Worm (Caenorhabditis elegans) whole organism, L1 larva: Measurements from ENCODE around the gene best-17.

Source experiments
- C16A3.4 ChIP-seq: fragments of 150-350 bp; optimal IDR thresholded peaks from 2 replicates; lab custom pipeline; 2014; ENCODE audit warnings: missing biosample characterization, missing genetic modification characterization
- F16B12.6 ChIP-seq: fragments of 150-350 bp; optimal IDR thresholded peaks from 2 replicates; lab custom pipeline; 2014; ENCODE audit warnings: missing biosample characterization, missing genetic modification characterization
- ama-1 ChIP-seq: fragments of 150-350 bp; optimal IDR thresholded peaks from 2 replicates; lab custom pipeline; 2014
- blmp-1 ChIP-seq: fragments of 150-350 bp; optimal IDR thresholded peaks from 2 replicates; lab custom pipeline; 2014; ENCODE audit warnings: missing biosample characterization, missing genetic modification characterization
- ceh-63 ChIP-seq: fragments of 200-800 bp; sonication (Bioruptor generic); optimal IDR thresholded peaks from 2 replicates; lab custom pipeline; 2018; ENCODE audit warnings: mild to moderate bottlenecking, missing genetic modification characterization, missing compliant biosample characterization
- ceh-90 ChIP-seq: sonication (generic microtip); optimal IDR thresholded peaks from 2 replicates; lab custom pipeline; 2016; ENCODE audit warnings: missing genetic modification characterization, missing compliant biosample characterization
- ces-1 ChIP-seq: fragments of 150-350 bp; optimal IDR thresholded peaks from 2 replicates; lab custom pipeline; 2014; ENCODE audit warnings: missing biosample characterization, missing genetic modification reagents, missing genetic modification characterization
- dpl-1 ChIP-seq, 3 experiments: fragments of 150-350 bp in 2 of 3; sonication (generic microtip) in 1 of 3; optimal IDR thresholded peaks; 2 replicates each; lab custom pipeline; 2014 to 2017; ENCODE audit warnings: missing biosample characterization in 3 of 3, missing genetic modification characterization in 3 of 3, missing genetic modification reagents in 3 of 3
- egl-27 ChIP-seq, 2 experiments: fragments of 150-350 bp in 1 of 2; sonication (generic microtip); optimal IDR thresholded peaks; 3 replicates each; lab custom pipeline; 2017 to 2018; ENCODE audit warnings: missing biosample characterization in 2 of 2, missing genetic modification characterization in 2 of 2, missing genetic modification reagents in 2 of 2
- elt-2 ChIP-seq: sonication (generic microtip); optimal IDR thresholded peaks from 2 replicates; lab custom pipeline; 2016; ENCODE audit warnings: missing genetic modification characterization, mild to moderate bottlenecking, inconsistent platforms, missing compliant biosample characterization, missing genetic modification reagents
- elt-3 ChIP-seq, 6 experiments: fragments of 150-350 bp in 1 of 6; sonication (generic microtip); optimal IDR thresholded peaks; 2 replicates each; lab custom pipeline; 2017 to 2018; ENCODE audit warnings: missing biosample characterization in 6 of 6, missing genetic modification characterization in 6 of 6, inconsistent platforms in 1 of 6
- ets-5 ChIP-seq: fragments of 200-800 bp; sonication (Bioruptor generic); IDR thresholded peaks from 2 replicates; pipeline ENCODE4 v1.3.6; 2022; ENCODE audit warnings: missing genetic modification characterization, missing compliant biosample characterization
- fkh-4 ChIP-seq: sonication (generic microtip); optimal IDR thresholded peaks from 2 replicates; lab custom pipeline; 2016; ENCODE audit warnings: missing compliant biosample characterization, missing genetic modification characterization, borderline replicate concordance
- fos-1 ChIP-seq: fragments of 150-350 bp; optimal IDR thresholded peaks from 2 replicates; lab custom pipeline; 2014; ENCODE audit warnings: missing biosample characterization, missing genetic modification characterization
- hlh-17 ChIP-seq: fragments of 200-800 bp; sonication (Bioruptor generic); optimal IDR thresholded peaks from 2 replicates; lab custom pipeline; 2018; ENCODE audit warnings: missing genetic modification characterization, mild to moderate bottlenecking, missing compliant biosample characterization, moderate library complexity, borderline replicate concordance
- hpl-2 ChIP-seq: fragments of 150-350 bp; optimal IDR thresholded peaks from 2 replicates; lab custom pipeline; 2014; ENCODE audit warnings: missing biosample characterization, missing genetic modification reagents, missing genetic modification characterization
- irx-1 ChIP-seq: sonication (generic microtip); optimal IDR thresholded peaks from 2 replicates; lab custom pipeline; 2016; ENCODE audit warnings: missing genetic modification characterization, missing compliant biosample characterization
- lin-13 ChIP-seq: fragments of 150-350 bp; optimal IDR thresholded peaks from 2 replicates; lab custom pipeline; 2014; ENCODE audit warnings: missing biosample characterization, missing genetic modification reagents, missing genetic modification characterization
- lin-14 ChIP-seq: fragments of 200-800 bp; sonication (Bioruptor generic); optimal IDR thresholded peaks from 2 replicates; lab custom pipeline; 2018; ENCODE audit warnings: mild to moderate bottlenecking, missing genetic modification characterization, moderate library complexity, missing compliant biosample characterization
- mdl-1 ChIP-seq, 2 experiments: fragments of 150-350 bp; optimal IDR thresholded peaks; 2 replicates each; lab custom pipeline; 2014 to 2017; ENCODE audit warnings: missing biosample characterization in 2 of 2, missing genetic modification characterization in 2 of 2, inconsistent platforms in 1 of 2
- mef-2 ChIP-seq: fragments of 150-350 bp; optimal IDR thresholded peaks from 2 replicates; lab custom pipeline; 2014; ENCODE audit warnings: missing biosample characterization, missing genetic modification characterization
- nhr-11 ChIP-seq: fragments of 150-350 bp; optimal IDR thresholded peaks from 2 replicates; lab custom pipeline; 2014; ENCODE audit warnings: missing biosample characterization, missing genetic modification characterization
- nhr-12 ChIP-seq: sonication (generic microtip); optimal IDR thresholded peaks from 2 replicates; lab custom pipeline; 2017; ENCODE audit warnings: missing biosample characterization, missing genetic modification characterization
- nhr-19 ChIP-seq: fragments of 200-800 bp; sonication (Bioruptor generic); conservative IDR thresholded peaks from 2 replicates; pipeline ENCODE4 v1.3.6; 2022; ENCODE audit warnings: missing genetic modification characterization, missing compliant biosample characterization
- nhr-20 ChIP-seq: sonication (generic microtip); optimal IDR thresholded peaks from 2 replicates; lab custom pipeline; 2016; ENCODE audit warnings: mild to moderate bottlenecking, missing genetic modification characterization, missing compliant biosample characterization
- nhr-71 ChIP-seq: sonication (generic microtip); optimal IDR thresholded peaks from 2 replicates; lab custom pipeline; 2016; ENCODE audit warnings: mild to moderate bottlenecking, missing genetic modification characterization, moderate library complexity, missing compliant biosample characterization
- nhr-76 ChIP-seq: sonication (generic microtip); optimal IDR thresholded peaks from 2 replicates; lab custom pipeline; 2017; ENCODE audit warnings: missing biosample characterization, missing genetic modification characterization
- nhr-84 ChIP-seq: sonication (generic microtip); optimal IDR thresholded peaks from 2 replicates; lab custom pipeline; 2017; ENCODE audit warnings: missing biosample characterization, missing genetic modification characterization
- nhr-85 ChIP-seq: sonication (generic microtip); peaks from one replicate; lab custom pipeline; 2016; ENCODE audit warnings: missing genetic modification characterization, inconsistent platforms, missing compliant biosample characterization
- pag-3 ChIP-seq: sonication (generic microtip); optimal IDR thresholded peaks from 2 replicates; lab custom pipeline; 2017; ENCODE audit warnings: missing genetic modification characterization, mild to moderate bottlenecking, missing compliant biosample characterization, antibody characterized with exemption, borderline replicate concordance; ENCODE audit not compliant: insufficient read depth
- pax-3 ChIP-seq: fragments of 200-800 bp; sonication (Bioruptor generic); optimal IDR thresholded peaks from 2 replicates; lab custom pipeline; 2018; ENCODE audit warnings: mild to moderate bottlenecking, missing genetic modification characterization, moderate library complexity, missing compliant biosample characterization
- skn-1 ChIP-seq: fragments of 150-350 bp; optimal IDR thresholded peaks from 2 replicates; lab custom pipeline; 2014; ENCODE audit warnings: missing biosample characterization, missing genetic modification characterization
- snu-23 ChIP-seq: sonication (generic microtip); optimal IDR thresholded peaks from 2 replicates; lab custom pipeline; 2016; ENCODE audit warnings: missing genetic modification characterization, missing compliant biosample characterization
- sox-4 ChIP-seq: sonication (generic microtip); optimal IDR thresholded peaks from 2 replicates; lab custom pipeline; 2016; ENCODE audit warnings: missing genetic modification characterization, missing compliant biosample characterization
- tlp-1 ChIP-seq: fragments of 150-350 bp; optimal IDR thresholded peaks from 2 replicates; lab custom pipeline; 2014; ENCODE audit warnings: missing biosample characterization, missing genetic modification characterization
- unc-30 ChIP-seq: sonication (generic microtip); optimal IDR thresholded peaks from 2 replicates; lab custom pipeline; 2017; ENCODE audit warnings: missing biosample characterization, missing genetic modification characterization
- vab-15 ChIP-seq: sonication (generic microtip); optimal IDR thresholded peaks from 2 replicates; lab custom pipeline; 2017; ENCODE audit warnings: missing genotype, mild to moderate bottlenecking, missing genetic modification characterization, missing compliant biosample characterization
- xbp-1 ChIP-seq: sonication (generic microtip); optimal IDR thresholded peaks from 2 replicates; lab custom pipeline; 2016; ENCODE audit warnings: missing genetic modification characterization, missing compliant biosample characterization
- zip-4 ChIP-seq: fragments of 200-800 bp; sonication (Bioruptor generic); optimal IDR thresholded peaks from 2 replicates; lab custom pipeline; 2018; ENCODE audit warnings: mild to moderate bottlenecking, missing genetic modification characterization, moderate library complexity, missing compliant biosample characterization

Gene best-17

DNA sequence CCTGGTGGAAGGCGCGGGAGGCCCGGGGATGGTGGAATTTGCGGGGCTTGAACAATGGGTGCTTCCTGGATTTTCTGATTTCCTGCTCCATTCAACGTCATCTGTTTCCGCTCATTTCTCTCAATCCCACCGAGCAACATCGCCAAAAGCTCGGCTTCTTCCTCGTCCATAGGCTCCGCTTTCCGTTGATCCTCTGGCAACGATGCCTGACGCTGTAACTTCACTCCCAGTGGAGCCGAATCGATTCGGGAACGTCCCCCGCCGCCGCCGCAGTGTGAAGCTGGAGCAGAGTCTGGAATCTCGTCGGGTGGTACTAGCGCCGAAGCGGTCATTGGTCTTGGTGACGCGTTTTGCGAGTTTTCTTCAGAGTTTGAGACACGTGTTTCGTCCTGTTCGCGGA, 14.0 kb downstream of the best-17 start:
- TF ChIP-seq hlh-17: no peak
- no peak for TF ChIP-seq irx-1
- TF ChIP-seq mdl-1 (tag; optimal IDR thresholded peaks at IDR 0.05; lab: Kevin White, UChicago): no peak
- TF ChIP-seq egl-27 (tag; optimal IDR thresholded peaks at IDR 0.05; lab: Kevin White, UChicago): no peak
- TF ChIP-seq nhr-19 (GFP tag; lab: Robert Waterston, UW): no peak
- no peak for TF ChIP-seq unc-30 (tag; lab: Kevin White, UChicago)
- no peak for TF ChIP-seq nhr-12
- no peak for TF ChIP-seq elt-3 (tag; optimal IDR thresholded peaks at IDR 0.05; lab: Kevin White, UChicago)
- TF ChIP-seq xbp-1: no peak
- TF ChIP-seq fos-1 (tag; lab: Kevin White, UChicago): no peak
- no peak for TF ChIP-seq ceh-90 (tag; lab: Kevin White, UChicago)
- no peak for TF ChIP-seq nhr-84 (tag; lab: Kevin White, UChicago)

DNA sequence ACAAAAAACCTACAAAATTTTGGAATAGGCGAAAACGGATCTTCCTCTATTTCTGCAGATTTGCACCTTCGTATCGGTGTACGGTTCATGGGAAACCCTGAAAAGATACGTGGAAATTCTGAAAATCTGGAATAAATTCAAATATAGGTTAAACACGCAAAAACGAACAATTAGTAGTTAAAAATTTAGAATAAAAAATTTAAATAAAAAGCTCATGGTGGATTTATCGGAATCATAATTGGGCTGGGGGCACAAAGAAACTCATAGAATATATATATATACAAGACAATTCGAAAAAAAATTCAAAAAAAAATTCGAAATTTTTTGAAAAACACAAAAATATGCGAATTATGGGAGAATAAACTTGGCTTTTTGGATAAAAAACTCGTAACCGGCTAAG, 22.4 kb downstream of the best-17 start, which contains the start of gene helq-1:
helq-1 (minus strand) TSS at position 101 of the 400 bp plus-strand sequence.
- no peak for TF ChIP-seq nhr-71 (tag; lab: Kevin White, UChicago)
- no peak for TF ChIP-seq dpl-1 (GFP tag; optimal IDR thresholded peaks at IDR 0.05; lab: Kevin White, UChicago)
- no peak for TF ChIP-seq snu-23 (GFP tag; lab: Kevin White, UChicago)
- TF ChIP-seq skn-1 (tag; lab: Kevin White, UChicago): no peak
- TF ChIP-seq fkh-4 (tag; lab: Kevin White, UChicago): no peak
- TF ChIP-seq vab-15 (tag; lab: Kevin White, UChicago): no peak

DNA sequence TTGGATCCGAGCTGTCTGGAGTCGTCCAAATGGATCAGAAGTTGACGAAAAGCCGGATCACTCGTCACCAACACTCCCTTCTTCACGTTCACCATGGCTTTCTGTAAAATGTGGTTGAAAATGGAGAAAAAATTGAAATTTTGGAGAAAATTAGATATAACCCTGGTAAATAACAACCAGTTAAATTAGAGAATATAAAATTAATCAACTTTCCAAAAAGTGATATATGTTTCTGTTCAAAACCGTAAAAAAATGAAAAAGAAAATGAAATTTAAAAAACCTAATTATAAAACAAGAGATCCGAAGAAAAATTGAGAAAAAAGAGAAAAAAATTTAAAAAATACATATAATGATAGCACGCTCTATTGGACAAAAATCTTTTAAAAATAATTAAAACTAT, 32.0 kb downstream of the best-17 start, which contains the start of gene gtf-2H5:
gtf-2H5 (minus strand) TSS at position 101 of the 400 bp plus-strand sequence.
- TF ChIP-seq nhr-85 (tag; lab: Kevin White, UChicago) (no peak), nhr-12 (no peak), elt-3 (tag; optimal IDR thresholded peaks at IDR 0.05; lab: Kevin White, UChicago) (no peak), zip-4 (GFP tag; lab: Kevin White, UChicago) (no peak), ama-1 (no peak), elt-2 (tag; lab: Kevin White, UChicago) (no peak), ces-1 (no peak), mef-2 (tag; lab: Kevin White, UChicago) (no peak), sox-4 (no peak)

DNA sequence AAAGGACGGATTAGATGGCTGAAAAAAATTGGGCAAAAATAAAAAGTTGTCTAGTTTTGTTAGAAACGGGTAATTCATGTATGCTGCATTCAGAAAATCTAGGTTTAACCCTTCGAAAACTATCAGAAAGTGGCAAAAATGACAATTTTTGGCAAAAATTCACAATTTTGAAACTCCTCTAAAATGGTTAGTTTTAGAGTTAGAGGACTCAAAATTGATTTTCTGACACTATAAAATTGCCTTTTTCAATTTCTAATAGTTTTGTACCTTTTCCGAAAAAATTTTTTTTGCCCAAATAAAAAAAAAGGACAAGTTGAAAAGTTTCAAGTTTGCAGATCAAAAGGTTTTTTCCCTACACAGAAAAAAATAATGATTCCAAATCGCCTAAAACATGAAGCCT, 32.9 kb downstream of the best-17 start:
- TF ChIP-seq F16B12.6 (no peak), snu-23 (GFP tag; lab: Kevin White, UChicago) (no peak), zip-4 (GFP tag; lab: Kevin White, UChicago) (no peak), ceh-63 (GFP tag; lab: Kevin White, UChicago) (no peak), tlp-1 (tag; lab: Kevin White, UChicago) (no peak), pax-3 (no peak), C16A3.4 (tag; lab: Kevin White, UChicago) (no peak), dpl-1 (GFP tag; optimal IDR thresholded peaks at IDR 0.05; lab: Kevin White, UChicago) (no peak), blmp-1 (tag; lab: Kevin White, UChicago) (no peak), nhr-11 (tag; lab: Kevin White, UChicago) (no peak), ets-5 (GFP tag; lab: Robert Waterston, UW) (no peak), nhr-20 (no peak), lin-13 (no peak), mdl-1 (tag; optimal IDR thresholded peaks at IDR 0.05; lab: Kevin White, UChicago) (no peak), ama-1 (no peak), sox-4 (no peak), pag-3 (no peak), hpl-2 (no peak), nhr-76 (tag; lab: Kevin White, UChicago) (no peak), lin-14 (GFP tag; lab: Kevin White, UChicago) (no peak)
